Fruit fly (Drosophila melanogaster): Measurements from ENCODE around the gene CG9515.

The CG9515 gene

DNA sequence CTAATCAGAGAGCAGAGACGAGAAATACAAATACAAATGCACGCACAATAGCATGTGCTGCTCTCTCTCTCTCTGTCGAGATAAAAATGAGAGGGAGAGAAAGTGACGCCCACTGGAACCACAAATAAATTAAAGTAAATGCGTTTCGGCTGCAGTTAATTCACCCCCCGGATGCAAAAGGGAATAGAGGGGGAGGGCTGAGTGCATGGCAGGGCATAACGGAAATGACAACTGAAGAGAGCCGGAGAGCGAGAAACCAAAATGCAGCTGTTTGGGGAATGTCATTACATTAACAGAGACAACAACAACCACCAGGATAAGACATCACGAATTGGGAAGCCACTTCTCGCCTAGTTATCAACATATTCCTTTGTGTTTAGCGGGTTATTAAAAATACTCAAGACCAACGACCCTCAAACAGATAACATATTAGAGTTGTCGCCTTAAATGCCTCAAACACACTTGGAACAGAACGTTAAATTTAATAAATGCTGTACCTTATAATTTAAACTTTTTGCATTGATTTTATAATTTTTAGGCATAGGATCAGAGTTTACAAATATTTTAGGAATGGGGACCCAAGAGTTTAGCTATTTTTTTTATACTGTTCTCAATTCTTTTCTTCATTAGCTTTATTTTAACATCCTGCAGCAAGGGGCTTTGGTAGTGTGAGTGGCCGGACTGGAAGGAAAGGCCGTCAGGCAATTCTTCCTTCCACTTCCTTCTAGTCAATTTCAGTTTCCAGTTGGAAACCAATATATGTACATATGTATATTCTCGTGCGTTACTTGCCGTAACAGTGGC lies 7.1 kb upstream of the CG9515 start (continued):
- TF ChIP-seq row (GFP tag; IDR thresholded peaks at IDR 0.05) = 0 out of 3 replicates have a peak, but pooled peaks have one; percentile 6
- TF ChIP-seq CG5953 (GFP tag; IDR thresholded peaks at IDR 0.05) = no peak
- no peak for TF ChIP-seq CG10462 (GFP tag; optimal IDR thresholded peaks at IDR 0.05)
- peak; percentile 41 for TF ChIP-seq nau (GFP tag; optimal IDR thresholded peaks at IDR 0.05)
- no peak for TF ChIP-seq Hr3 (GFP tag; optimal IDR thresholded peaks at IDR 0.05)
- no peak for TF ChIP-seq Lim3 (GFP tag; IDR thresholded peaks at IDR 0.05)
- TF ChIP-seq CTCF (GFP tag; optimal IDR thresholded peaks at IDR 0.05) = no peak
- TF ChIP-seq CG43689 (GFP tag; IDR thresholded peaks at IDR 0.05) = no peak
- no peak for TF ChIP-seq amos (GFP tag; IDR thresholded peaks at IDR 0.05; ENCODE audit: partially characterized antibody)
- no peak for TF ChIP-seq pfk (GFP tag; optimal IDR thresholded peaks at IDR 0.05)
- no peak for TF ChIP-seq fd3F (GFP tag; optimal IDR thresholded peaks at IDR 0.05)
- TF ChIP-seq CG3847 (GFP tag; IDR thresholded peaks at IDR 0.05) = no peak
- TF ChIP-seq Lpt (GFP tag; optimal IDR thresholded peaks at IDR 0.05) = no peak
- no peak for TF ChIP-seq ab (GFP tag; optimal IDR thresholded peaks at IDR 0.05)
- no peak for TF ChIP-seq D (optimal IDR thresholded peaks at IDR 0.05)
- peak; percentile 30 for TF ChIP-seq D (GFP tag; optimal IDR thresholded peaks at IDR 0.05)
- TF ChIP-seq ara (GFP tag; IDR thresholded peaks at IDR 0.05) = no peak
- TF ChIP-seq CrebB (tag; optimal IDR thresholded peaks at IDR 0.05) = no peak
- no peak for TF ChIP-seq HHEX (GFP tag; optimal IDR thresholded peaks at IDR 0.05)
- TF ChIP-seq ttk (GFP tag; IDR thresholded peaks at IDR 0.05) = no peak; the same call in 1 of the 2 replicates
- TF ChIP-seq Sox102F (GFP tag; optimal IDR thresholded peaks at IDR 0.05) = no peak
- TF ChIP-seq Bdp1 (GFP tag; optimal IDR thresholded peaks at IDR 0.05) = no peak
- no peak for TF ChIP-seq gro (GFP tag; optimal IDR thresholded peaks at IDR 0.05)
- TF ChIP-seq lov (optimal IDR thresholded peaks at IDR 0.05) = no peak
- TF ChIP-seq lov (GFP tag; IDR thresholded peaks at IDR 0.05) = no peak
- no peak for TF ChIP-seq CG11504 (tag; optimal IDR thresholded peaks at IDR 0.05)
- TF ChIP-seq B-H2 (GFP tag; optimal IDR thresholded peaks at IDR 0.05) = no peak
- peak; percentile 86 for TF ChIP-seq CG4360 (GFP tag; IDR thresholded peaks at IDR 0.05)
- peak; percentile 54 for TF ChIP-seq yki (optimal IDR thresholded peaks at IDR 0.05)
- no peak for TF ChIP-seq CG11093 (GFP tag; IDR thresholded peaks at IDR 0.05)
- TF ChIP-seq stc (GFP tag; IDR thresholded peaks at IDR 0.05) = 0 out of 2 replicates have a peak, but pooled peaks have one; percentile 16
- TF ChIP-seq CG8924 (tag; optimal IDR thresholded peaks at IDR 0.05) = peak; percentile 31
- no peak for TF ChIP-seq Ets97D (GFP tag; optimal IDR thresholded peaks at IDR 0.05)
- TF ChIP-seq kni (GFP tag; optimal IDR thresholded peaks at IDR 0.05) = peak; percentile 57
- TF ChIP-seq HLH3B (GFP tag; IDR thresholded peaks at IDR 0.05) = no peak
- TF ChIP-seq CG12659 (GFP tag; optimal IDR thresholded peaks at IDR 0.05) = no peak
- no peak for TF ChIP-seq slbo (GFP tag; IDR thresholded peaks at IDR 0.05)
- peak; percentile 42 for TF ChIP-seq D19A (tag; optimal IDR thresholded peaks at IDR 0.05)
- no peak for TF ChIP-seq CG2889 (GFP tag; IDR thresholded peaks at IDR 0.05)
- no peak for TF ChIP-seq CG1647 (GFP tag; optimal IDR thresholded peaks at IDR 0.05)
- peak; percentile 38 for TF ChIP-seq sd (tag; optimal IDR thresholded peaks at IDR 0.05)
- no peak for TF ChIP-seq shn (GFP tag; optimal IDR thresholded peaks at IDR 0.05)
- peak; percentile 16 for TF ChIP-seq CG10979 (tag; optimal IDR thresholded peaks at IDR 0.05)
- TF ChIP-seq run (tag; optimal IDR thresholded peaks at IDR 0.05) = peak; percentile 36
- no peak for TF ChIP-seq Dll (GFP tag; IDR thresholded peaks at IDR 0.05; ENCODE audit: partially characterized antibody)
- no peak for TF ChIP-seq CG8388 (GFP tag; optimal IDR thresholded peaks at IDR 0.05)
- TF ChIP-seq bcd (GFP tag; optimal IDR thresholded peaks at IDR 0.05) = no peak
- no peak for TF ChIP-seq CG33213 (GFP tag; optimal IDR thresholded peaks at IDR 0.05)
- TF ChIP-seq CG13424 (tag; optimal IDR thresholded peaks at IDR 0.05) = no peak
- no peak for TF ChIP-seq CG1602 (GFP tag; optimal IDR thresholded peaks at IDR 0.05)
- no peak for TF ChIP-seq Dek (tag; optimal IDR thresholded peaks at IDR 0.05)
- TF ChIP-seq Abd-B (GFP tag; optimal IDR thresholded peaks at IDR 0.05) = no peak
